Fruit fly (Drosophila melanogaster) whole organism, embryonic: ENCODE results near the gene Argl.
A peak's percentile ranks its signal among the peaks of the same experiment; 100 is the strongest.

ENCODE experiments used
- Asciz ChIP-seq: fragments of 200-800 bp; sonication (Bioruptor generic); optimal IDR thresholded peaks from 2 replicates; lab custom pipeline; 2017; ENCODE audit warnings: missing biosample characterization, mild to moderate bottlenecking, missing genetic modification characterization, missing genetic modification reagents
- Atf3 ChIP-seq: fragments of 200-800 bp; sonication (Bioruptor generic); optimal IDR thresholded peaks from 3 replicates; lab custom pipeline; 2016; ENCODE audit warnings: missing biosample characterization, missing genetic modification characterization
- B-H1 ChIP-seq: fragments of 200-800 bp; sonication (Bioruptor generic); IDR thresholded peaks from 3 replicates; pipeline ENCODE4 v1.3.6; 2022; ENCODE audit warnings: missing biosample characterization, missing genetic modification characterization
- CG10654 ChIP-seq: fragments of 200-800 bp; sonication (Bioruptor generic); optimal IDR thresholded peaks from 2 replicates; lab custom pipeline; 2016; ENCODE audit warnings: missing biosample characterization, missing genetic modification characterization
- CG11695 ChIP-seq: fragments of 200-800 bp; sonication (Bioruptor generic); IDR thresholded peaks from 3 replicates; pipeline ENCODE4 v1.3.6; 2022; ENCODE audit warnings: missing biosample characterization, missing genetic modification characterization
- CG13775 ChIP-seq: fragments of 200-800 bp; sonication (Bioruptor generic); optimal IDR thresholded peaks from 3 replicates; lab custom pipeline; 2017; ENCODE audit warnings: missing biosample characterization, mild to moderate bottlenecking, missing genetic modification characterization
- CG14441 ChIP-seq: fragments of 200-800 bp; sonication (Bioruptor generic); IDR thresholded peaks from 2 replicates; pipeline ENCODE4 v1.3.6; 2022; ENCODE audit warnings: missing biosample characterization, missing genetic modification characterization
- CG1603 ChIP-seq: fragments of 200-800 bp; sonication (Bioruptor generic); optimal IDR thresholded peaks from 2 replicates; lab custom pipeline; 2019; ENCODE audit warnings: missing biosample characterization, mild to moderate bottlenecking, missing genetic modification characterization, moderate library complexity
- CG16815 ChIP-seq: fragments of 200-800 bp; sonication (Bioruptor generic); optimal IDR thresholded peaks from 3 replicates; lab custom pipeline; 2017; ENCODE audit warnings: missing biosample characterization, mild to moderate bottlenecking, missing genetic modification characterization
- CG17829 ChIP-seq: fragments of 200-800 bp; optimal IDR thresholded peaks from 2 replicates; lab custom pipeline; 2019; ENCODE audit warnings: missing biosample characterization, mild to moderate bottlenecking, missing genetic modification characterization, moderate library complexity
- CG2116 ChIP-seq: fragments of 200-800 bp; sonication (Bioruptor generic); optimal IDR thresholded peaks from 3 replicates; lab custom pipeline; 2018; ENCODE audit warnings: missing biosample characterization, mild to moderate bottlenecking, missing genetic modification characterization
- CG2202 ChIP-seq: fragments of 200-800 bp; sonication (Bioruptor generic); optimal IDR thresholded peaks from 2 replicates; lab custom pipeline; 2018; ENCODE audit warnings: missing biosample characterization, mild to moderate bottlenecking, missing genetic modification characterization
- CG3065 ChIP-seq: fragments of 200-800 bp; sonication (Bioruptor generic); optimal IDR thresholded peaks from 2 replicates; lab custom pipeline; 2016; ENCODE audit warnings: missing biosample characterization, missing genetic modification characterization
- CG4360 ChIP-seq: fragments of 200-800 bp; sonication (Bioruptor generic); IDR thresholded peaks from 2 replicates; pipeline ENCODE4 v1.3.6; 2022; ENCODE audit warnings: missing biosample characterization, missing genetic modification characterization
- CG6272 ChIP-seq: fragments of 200-800 bp; sonication (Bioruptor generic); IDR thresholded peaks from 2 replicates; pipeline ENCODE4 v1.3.6; 2022; ENCODE audit warnings: missing biosample characterization, missing genetic modification characterization
- CG7928 ChIP-seq: fragments of 200-800 bp; sonication (Bioruptor generic); optimal IDR thresholded peaks from 2 replicates; lab custom pipeline; 2017; ENCODE audit warnings: missing biosample characterization, mild to moderate bottlenecking, missing genetic modification characterization
- CG8944 ChIP-seq: fragments of 200-800 bp; sonication (Bioruptor generic); optimal IDR thresholded peaks from 3 replicates; lab custom pipeline; 2016; ENCODE audit warnings: missing biosample characterization, missing genetic modification characterization
- CG9437 ChIP-seq: fragments of 200-800 bp; sonication (Bioruptor generic); optimal IDR thresholded peaks from 2 replicates; lab custom pipeline; 2018; ENCODE audit warnings: missing biosample characterization, mild to moderate bottlenecking, missing genetic modification characterization
- CG9727 ChIP-seq: fragments of 200-800 bp; sonication (Bioruptor generic); optimal IDR thresholded peaks from 3 replicates; lab custom pipeline; 2017; ENCODE audit warnings: missing biosample characterization, mild to moderate bottlenecking, missing genetic modification characterization
- D19A ChIP-seq: fragments of 200-800 bp; optimal IDR thresholded peaks from 3 replicates; lab custom pipeline; 2019; ENCODE audit warnings: missing biosample characterization, mild to moderate bottlenecking, missing genetic modification characterization, moderate library complexity
- D19B ChIP-seq: fragments of 200-800 bp; sonication (Bioruptor generic); optimal IDR thresholded peaks from 2 replicates; lab custom pipeline; 2017; ENCODE audit warnings: missing biosample characterization, mild to moderate bottlenecking, missing genetic modification characterization
- Dfd ChIP-seq, 2 experiments: fragments of >200 bp; optimal IDR thresholded peaks; 2 replicates each; lab custom pipeline; 2017; ENCODE audit warnings: missing biosample characterization in 2 of 2, missing genetic modification characterization in 2 of 2
- Ets97D ChIP-seq: fragments of 200-800 bp; sonication (Bioruptor generic); optimal IDR thresholded peaks from 3 replicates; lab custom pipeline; 2016; ENCODE audit warnings: missing biosample characterization, missing genetic modification characterization
- H2.0 ChIP-seq: fragments of 200-800 bp; sonication (Bioruptor generic); IDR thresholded peaks from 2 replicates; pipeline ENCODE4 v1.3.6; 2022; ENCODE audit warnings: missing biosample characterization, missing genetic modification characterization
- HLH54F ChIP-seq: fragments of 200-800 bp; sonication (Bioruptor generic); optimal IDR thresholded peaks from 3 replicates; lab custom pipeline; 2016; ENCODE audit warnings: missing biosample characterization, missing genetic modification characterization
- Hr3 ChIP-seq: fragments of 200-800 bp; sonication (Bioruptor generic); optimal IDR thresholded peaks from 3 replicates; lab custom pipeline; 2016; ENCODE audit warnings: missing biosample characterization, missing genetic modification characterization
- Lim3 ChIP-seq: fragments of 200-800 bp; sonication (Bioruptor generic); IDR thresholded peaks from 2 replicates; pipeline ENCODE4 v1.3.6; 2022; ENCODE audit warnings: missing biosample characterization, missing genetic modification characterization
- MTF-1 ChIP-seq: fragments of 200-800 bp; sonication (Bioruptor generic); optimal IDR thresholded peaks from 2 replicates; lab custom pipeline; 2018; ENCODE audit warnings: missing biosample characterization, mild to moderate bottlenecking, missing genetic modification characterization, borderline replicate concordance
- NC2α ChIP-seq: fragments of 200-800 bp; sonication (Bioruptor generic); optimal IDR thresholded peaks from 2 replicates; lab custom pipeline; 2016; ENCODE audit warnings: missing biosample characterization, missing genetic modification characterization
- NfI ChIP-seq: fragments of 200-800 bp; sonication (Bioruptor generic); optimal IDR thresholded peaks from 3 replicates; lab custom pipeline; 2018; ENCODE audit warnings: missing biosample characterization, mild to moderate bottlenecking, missing genetic modification characterization, moderate library complexity
- Oli ChIP-seq: fragments of 200-800 bp; sonication (Bioruptor generic); optimal IDR thresholded peaks from 2 replicates; lab custom pipeline; 2018; ENCODE audit warnings: missing biosample characterization, mild to moderate bottlenecking, missing genetic modification characterization, moderate library complexity
- Opbp ChIP-seq: fragments of 200-800 bp; sonication (Bioruptor generic); IDR thresholded peaks from 3 replicates; pipeline ENCODE4 v1.3.6; 2022; ENCODE audit warnings: missing biosample characterization, missing genetic modification characterization; ENCODE audit not compliant: partially characterized antibody
- Rx ChIP-seq: fragments of 200-800 bp; sonication (Bioruptor generic); IDR thresholded peaks from 2 replicates; pipeline ENCODE4 v1.3.6; 2022; ENCODE audit warnings: missing biosample characterization, missing genetic modification characterization
- Sin3A ChIP-seq: fragments of >200 bp; optimal IDR thresholded peaks from 2 replicates; lab custom pipeline; 2018
- al ChIP-seq: fragments of 200-800 bp; sonication (Bioruptor generic); IDR thresholded peaks from 2 replicates; pipeline ENCODE4 v1.3.6; 2022; ENCODE audit warnings: missing biosample characterization, missing genetic modification characterization
- aop ChIP-seq: fragments of 200-800 bp; sonication (Bioruptor generic); IDR thresholded peaks from 2 replicates; pipeline ENCODE4 v1.3.6; 2022; ENCODE audit warnings: missing biosample characterization, missing genetic modification characterization
- ase ChIP-seq: fragments of 200-800 bp; sonication (Bioruptor generic); IDR thresholded peaks from 3 replicates; pipeline ENCODE4 v1.3.6; 2022; ENCODE audit warnings: missing biosample characterization, missing genetic modification characterization
- bcd ChIP-seq: fragments of 200-800 bp; sonication (Bioruptor generic); optimal IDR thresholded peaks from 2 replicates; lab custom pipeline; 2017; ENCODE audit warnings: missing biosample characterization, mild to moderate bottlenecking, missing genetic modification characterization
- caup ChIP-seq: fragments of 200-800 bp; sonication (Bioruptor generic); optimal IDR thresholded peaks from 3 replicates; lab custom pipeline; 2017; ENCODE audit warnings: missing biosample characterization, mild to moderate bottlenecking, missing genetic modification characterization, moderate library complexity; ENCODE audit not compliant: severe bottlenecking
- gcm ChIP-seq: fragments of 200-800 bp; sonication (Bioruptor generic); optimal IDR thresholded peaks from 2 replicates; lab custom pipeline; 2019; ENCODE audit warnings: missing biosample characterization, mild to moderate bottlenecking, missing genetic modification characterization, moderate library complexity
- grn ChIP-seq: fragments of 200-800 bp; sonication (Bioruptor generic); optimal IDR thresholded peaks from 3 replicates; lab custom pipeline; 2017; ENCODE audit warnings: missing biosample characterization, missing genetic modification characterization
- insv ChIP-seq, 2 experiments: fragments of 200-800 bp; sonication (Bioruptor generic); optimal IDR thresholded peaks; 3 replicates each; lab custom pipeline; 2016 to 2018; ENCODE audit warnings: missing biosample characterization in 2 of 2, missing genetic modification characterization in 2 of 2
- phol ChIP-seq: fragments of 200-800 bp; sonication (Bioruptor generic); optimal IDR thresholded peaks from 3 replicates; lab custom pipeline; 2018; ENCODE audit warnings: missing biosample characterization, mild to moderate bottlenecking, missing genetic modification characterization, moderate library complexity
- pzg ChIP-seq: fragments of 200-800 bp; sonication (Bioruptor generic); optimal IDR thresholded peaks from 3 replicates; lab custom pipeline; 2018; ENCODE audit warnings: missing biosample characterization, mild to moderate bottlenecking, missing genetic modification characterization, moderate library complexity
- sens ChIP-seq: fragments of 200-800 bp; sonication (Bioruptor generic); peaks from one replicate; lab custom pipeline; 2016; ENCODE audit warnings: missing biosample characterization, missing genetic modification characterization
- seq ChIP-seq: fragments of 200-800 bp; sonication (Bioruptor generic); IDR thresholded peaks from 2 replicates; pipeline ENCODE4 v1.3.6; 2022; ENCODE audit warnings: missing biosample characterization, missing genetic modification characterization
- sna ChIP-seq: fragments of 200-800 bp; sonication (Bioruptor generic); IDR thresholded peaks from 2 replicates; pipeline ENCODE4 v1.3.6; 2022; ENCODE audit warnings: missing biosample characterization, missing genetic modification characterization; ENCODE audit not compliant: partially characterized antibody
- sug ChIP-seq: fragments of 200-800 bp; optimal IDR thresholded peaks from 2 replicates; lab custom pipeline; 2019; ENCODE audit warnings: missing biosample characterization, mild to moderate bottlenecking, missing genetic modification characterization, moderate library complexity
- toy ChIP-seq: fragments of 200-800 bp; sonication (Bioruptor generic); IDR thresholded peaks from 2 replicates; pipeline ENCODE4 v1.3.6; 2022; ENCODE audit warnings: missing biosample characterization, missing genetic modification characterization

The Argl gene

dm6 chr2L:8952194-8953037, 10.5 kb upstream of the Argl start (continued):
- peak; percentile 52 to 93 for TF ChIP-seq insv (GFP tag; optimal IDR thresholded peaks at IDR 0.05; lab: Kevin White, UChicago)
- peak; percentile 49 for TF ChIP-seq HLH54F
- TF ChIP-seq NC2α (GFP tag; lab: Kevin White, UChicago), result peak; percentile 7
- TF ChIP-seq aop (GFP tag; lab: Robert Waterston, UW), result no peak
- TF ChIP-seq ase (GFP tag; lab: Robert Waterston, UW), result peak; percentile 46; the same call in 1 of the 3 replicates
- TF ChIP-seq CG9437, result peak; percentile 16
- TF ChIP-seq CG11695, result 0 out of 3 replicates have a peak, but pooled peaks have one; percentile 33
- TF ChIP-seq CG17829, result peak; percentile 14
- peak; percentile 27 for TF ChIP-seq CG16815 (GFP tag; lab: Kevin White, UChicago)
- peak; percentile 38 for TF ChIP-seq bcd
- no peak for TF ChIP-seq CG2116 (GFP tag; lab: Kevin White, UChicago)
- no peak for TF ChIP-seq Lim3 (GFP tag; lab: Robert Waterston, UW)
- TF ChIP-seq B-H1 (GFP tag; lab: Robert Waterston, UW), result peak; percentile 33; the same call in 1 of the 3 replicates
- peak; percentile 26; the same call in 1 of the 2 replicates for TF ChIP-seq CG4360 (GFP tag; lab: Robert Waterston, UW)
- TF ChIP-seq al (GFP tag; lab: Robert Waterston, UW), result peak; percentile 25; the same call in 1 of the 2 replicates
- no peak for TF ChIP-seq Asciz (GFP tag; lab: Kevin White, UChicago)
- peak; percentile 30 for TF ChIP-seq CG3065
- peak; percentile 9 for TF ChIP-seq pzg (GFP tag; lab: Kevin White, UChicago)
- peak; percentile 64 for TF ChIP-seq CG1603 (tag; lab: Kevin White, UChicago)
- peak; percentile 56 for TF ChIP-seq CG14441 (GFP tag; lab: Robert Waterston, UW)
- peak; percentile 38 for TF ChIP-seq caup (GFP tag; lab: Kevin White, UChicago)
- peak; percentile 51 for TF ChIP-seq grn
- TF ChIP-seq CG8944 (GFP tag; lab: Kevin White, UChicago), result peak; percentile 33
- TF ChIP-seq Hr3 (GFP tag; lab: Kevin White, UChicago), result peak; percentile 48
- peak; percentile 36 for TF ChIP-seq CG9727 (GFP tag; lab: Kevin White, UChicago)
- TF ChIP-seq sug, result peak; percentile 54
- TF ChIP-seq phol (tag; lab: Kevin White, UChicago), result peak; percentile 35
- TF ChIP-seq H2.0, result peak; percentile 57
- TF ChIP-seq CG7928 (GFP tag; lab: Kevin White, UChicago), result no peak
- peak; percentile 89 for TF ChIP-seq D19B (GFP tag; lab: Kevin White, UChicago)
- TF ChIP-seq sens (GFP tag; lab: Kevin White, UChicago), result peak; percentile 86
- peak; percentile 27 for TF ChIP-seq CG2202 (tag; lab: Kevin White, UChicago)
- no peak for TF ChIP-seq Dfd (GFP tag; optimal IDR thresholded peaks at IDR 0.05; lab: Kevin White, UChicago)
- TF ChIP-seq Ets97D, result no peak
- TF ChIP-seq seq (GFP tag; lab: Robert Waterston, UW), result 0 out of 2 replicates have a peak, but pooled peaks have one; percentile 24
- peak; percentile 33; the same call in 1 of the 2 replicates for TF ChIP-seq CG6272 (GFP tag; lab: Robert Waterston, UW)
- peak; percentile 16 for TF ChIP-seq CG13775 (GFP tag; lab: Kevin White, UChicago)
- no peak for TF ChIP-seq toy (GFP tag; lab: Robert Waterston, UW)
- TF ChIP-seq sna (GFP tag; lab: Robert Waterston, UW), result no peak
- peak; percentile 15 for TF ChIP-seq NfI
- TF ChIP-seq Oli (tag; lab: Kevin White, UChicago), result peak; percentile 31
- no peak for TF ChIP-seq gcm (GFP tag; lab: Kevin White, UChicago)
- no peak for TF ChIP-seq D19A (tag; lab: Kevin White, UChicago)
- TF ChIP-seq Atf3 (GFP tag; lab: Kevin White, UChicago), result no peak
- 0 out of 2 replicates have a peak, but pooled peaks have one; percentile 24 for TF ChIP-seq Rx (GFP tag; lab: Robert Waterston, UW)
- TF ChIP-seq MTF-1, result no peak
- no peak for TF ChIP-seq CG10654 (GFP tag; lab: Kevin White, UChicago)
- peak; percentile 76; the same call in 2 of the 3 replicates for TF ChIP-seq Opbp
- no peak for TF ChIP-seq Sin3A (lab: Kevin White, UChicago)
